Fruit fly (Drosophila melanogaster) whole organism, embryonic: ENCODE measurements around the gene CG4615.

ENCODE experiments used
- CG13123 ChIP-seq: fragments of 200-800 bp; sonication (Bioruptor generic); optimal IDR thresholded peaks from 2 replicates; lab custom pipeline; 2016; ENCODE audit warnings: missing biosample characterization, missing genetic modification characterization
- CG13287 ChIP-seq: fragments of 200-800 bp; sonication (Bioruptor generic); IDR thresholded peaks from 2 replicates; pipeline ENCODE4 v1.3.6; 2022; ENCODE audit warnings: missing biosample characterization, missing genetic modification characterization; ENCODE audit not compliant: partially characterized antibody
- CG1603 ChIP-seq: fragments of 200-800 bp; sonication (Bioruptor generic); optimal IDR thresholded peaks from 2 replicates; lab custom pipeline; 2019; ENCODE audit warnings: missing biosample characterization, mild to moderate bottlenecking, missing genetic modification characterization, moderate library complexity
- CG17612 ChIP-seq: fragments of 200-800 bp; sonication (Bioruptor generic); IDR thresholded peaks from 2 replicates; pipeline ENCODE4 v1.3.6; 2022; ENCODE audit warnings: missing biosample characterization, missing genetic modification characterization
- CG1832 ChIP-seq: fragments of 200-800 bp; sonication (Bioruptor generic); optimal IDR thresholded peaks from 2 replicates; lab custom pipeline; 2017; ENCODE audit warnings: missing biosample characterization, mild to moderate bottlenecking, missing genetic modification characterization, inconsistent platforms
- CG3065 ChIP-seq: fragments of 200-800 bp; sonication (Bioruptor generic); optimal IDR thresholded peaks from 2 replicates; lab custom pipeline; 2016; ENCODE audit warnings: missing biosample characterization, missing genetic modification characterization
- CG31365 ChIP-seq: fragments of 200-800 bp; sonication (Bioruptor generic); optimal IDR thresholded peaks from 2 replicates; lab custom pipeline; 2018; ENCODE audit warnings: missing biosample characterization, mild to moderate bottlenecking, missing genetic modification characterization
- CG34422 ChIP-seq: fragments of 200-800 bp; sonication (Bioruptor generic); IDR thresholded peaks from 3 replicates; pipeline ENCODE4 v1.3.6; 2022; ENCODE audit warnings: missing biosample characterization, missing genetic modification characterization
- CG4282 ChIP-seq: fragments of 200-800 bp; sonication (Bioruptor generic); optimal IDR thresholded peaks from 2 replicates; lab custom pipeline; 2016; ENCODE audit warnings: missing biosample characterization, missing genetic modification characterization
- CG4404 ChIP-seq: fragments of 200-800 bp; sonication (Bioruptor generic); IDR thresholded peaks from 2 replicates; pipeline ENCODE4 v1.3.6; 2022; ENCODE audit warnings: missing biosample characterization, missing genetic modification characterization
- CG4424 ChIP-seq: fragments of 200-800 bp; sonication (Bioruptor generic); optimal IDR thresholded peaks from 3 replicates; lab custom pipeline; 2016; ENCODE audit warnings: missing biosample characterization, missing genetic modification characterization
- CG6791 ChIP-seq: fragments of 200-800 bp; sonication (Bioruptor generic); IDR thresholded peaks from 3 replicates; pipeline ENCODE4 v1.3.6; 2022; ENCODE audit warnings: missing biosample characterization, missing genetic modification characterization; ENCODE audit not compliant: partially characterized antibody
- CG8089 ChIP-seq: fragments of 200-800 bp; sonication (Bioruptor generic); optimal IDR thresholded peaks from 3 replicates; lab custom pipeline; 2016; ENCODE audit warnings: missing biosample characterization, missing genetic modification characterization
- CG8290 ChIP-seq, 3 experiments: fragments of 200-800 bp; sonication (Bioruptor generic); optimal IDR thresholded peaks; 2 replicates each; lab custom pipeline; 2016 to 2019; ENCODE audit warnings: missing biosample characterization in 3 of 3, missing genetic modification characterization in 3 of 3, mild to moderate bottlenecking in 2 of 3, moderate library complexity in 1 of 3
- CkIIα-i1 ChIP-seq: fragments of 200-800 bp; sonication (Bioruptor generic); IDR thresholded peaks from 2 replicates; pipeline ENCODE4 v1.3.6; 2022; ENCODE audit warnings: missing biosample characterization, missing genetic modification characterization
- CoRest ChIP-seq: fragments of 200-800 bp; sonication (Bioruptor generic); optimal IDR thresholded peaks from 3 replicates; lab custom pipeline; 2018; ENCODE audit warnings: missing biosample characterization, mild to moderate bottlenecking, missing genetic modification characterization, moderate library complexity
- D ChIP-seq, 2 experiments: fragments of 200-800 bp in 1 of 2; fragments of >200 bp in 1 of 2; sonication (Bioruptor generic) in 1 of 2; optimal IDR thresholded peaks; 2 replicates in 1 of 2; 3 replicates in 1 of 2; lab custom pipeline; 2017; ENCODE audit warnings: mild to moderate bottlenecking in 1 of 2, missing biosample characterization in 1 of 2, missing genetic modification characterization in 1 of 2, missing genetic modification reagents in 1 of 2
- Ets65A ChIP-seq: fragments of 200-800 bp; sonication (Bioruptor generic); peaks from one replicate; lab custom pipeline; 2016; ENCODE audit warnings: missing biosample characterization, missing genetic modification characterization
- Gug ChIP-seq: fragments of 200-800 bp; sonication (Bioruptor generic); IDR thresholded peaks from 4 replicates; pipeline ENCODE4 v1.3.6; 2022; ENCODE audit warnings: missing biosample characterization, missing genetic modification characterization
- HmgZ ChIP-seq: fragments of 200-800 bp; sonication (Bioruptor generic); optimal IDR thresholded peaks from 2 replicates; lab custom pipeline; 2018; ENCODE audit warnings: missing biosample characterization, mild to moderate bottlenecking, missing genetic modification characterization
- Lhr ChIP-seq: fragments of 200-800 bp; sonication (Bioruptor generic); optimal IDR thresholded peaks from 3 replicates; lab custom pipeline; 2017; ENCODE audit warnings: mild to moderate bottlenecking, missing biosample characterization, missing genetic modification reagents, missing genetic modification characterization
- Meics ChIP-seq: fragments of 200-800 bp; sonication (Bioruptor generic); optimal IDR thresholded peaks from 2 replicates; lab custom pipeline; 2017; ENCODE audit warnings: missing biosample characterization, mild to moderate bottlenecking, missing genetic modification characterization
- NFAT ChIP-seq: fragments of 200-800 bp; sonication (Bioruptor generic); IDR thresholded peaks from 2 replicates; pipeline ENCODE4 v1.3.6; 2022; ENCODE audit warnings: missing biosample characterization, missing genetic modification characterization
- Nf-YC ChIP-seq: fragments of 200-800 bp; optimal IDR thresholded peaks from 3 replicates; lab custom pipeline; 2019; ENCODE audit warnings: missing biosample characterization, mild to moderate bottlenecking, missing genetic modification characterization, moderate library complexity
- NfI ChIP-seq: fragments of 200-800 bp; sonication (Bioruptor generic); optimal IDR thresholded peaks from 3 replicates; lab custom pipeline; 2018; ENCODE audit warnings: missing biosample characterization, mild to moderate bottlenecking, missing genetic modification characterization, moderate library complexity
- Opbp ChIP-seq: fragments of 200-800 bp; sonication (Bioruptor generic); IDR thresholded peaks from 3 replicates; pipeline ENCODE4 v1.3.6; 2022; ENCODE audit warnings: missing biosample characterization, missing genetic modification characterization; ENCODE audit not compliant: partially characterized antibody
- Trl ChIP-seq, 3 experiments: fragments of >200 bp in 2 of 3; fragments of 200-800 bp in 1 of 3; sonication (Bioruptor generic) in 1 of 3; optimal IDR thresholded peaks; 2 replicates in 1 of 3; 3 replicates in 2 of 3; lab custom pipeline; 2016 to 2017; ENCODE audit warnings: missing biosample characterization in 1 of 3, missing genetic modification characterization in 1 of 3
- Usf ChIP-seq: fragments of 200-800 bp; sonication (Bioruptor generic); optimal IDR thresholded peaks from 2 replicates; lab custom pipeline; 2017; ENCODE audit warnings: missing genotype, missing biosample characterization, missing genetic modification characterization
- Xrp1 ChIP-seq: fragments of 200-800 bp; sonication (Bioruptor generic); IDR thresholded peaks from 2 replicates; pipeline ENCODE4 v1.3.6; 2022; ENCODE audit warnings: missing biosample characterization, missing genetic modification characterization
- ara ChIP-seq: fragments of 200-800 bp; sonication (Bioruptor generic); IDR thresholded peaks from 2 replicates; pipeline ENCODE4 v1.3.6; 2022; ENCODE audit warnings: missing biosample characterization, missing genetic modification characterization
- br ChIP-seq: fragments of >200 bp; optimal IDR thresholded peaks from 2 replicates; lab custom pipeline; 2017
- cad ChIP-seq: fragments of >200 bp; optimal IDR thresholded peaks from 2 replicates; lab custom pipeline; 2017; ENCODE audit warnings: missing biosample characterization, missing genetic modification characterization
- fd102C ChIP-seq: fragments of 200-800 bp; sonication (Bioruptor generic); optimal IDR thresholded peaks from 2 replicates; lab custom pipeline; 2018; ENCODE audit warnings: missing biosample characterization, mild to moderate bottlenecking, missing genetic modification characterization, moderate library complexity
- gcm2 ChIP-seq: fragments of 200-800 bp; sonication (Bioruptor generic); optimal IDR thresholded peaks from 2 replicates; lab custom pipeline; 2016; ENCODE audit warnings: missing biosample characterization, missing genetic modification characterization
- kay ChIP-seq: fragments of 200-800 bp; sonication (Bioruptor generic); optimal IDR thresholded peaks from 2 replicates; lab custom pipeline; 2016; ENCODE audit warnings: missing biosample characterization, missing genetic modification characterization
- mam ChIP-seq: fragments of 200-800 bp; sonication (Bioruptor generic); optimal IDR thresholded peaks from 3 replicates; lab custom pipeline; 2016; ENCODE audit warnings: missing biosample characterization, missing genetic modification characterization
- nmo ChIP-seq: fragments of 200-800 bp; sonication (Bioruptor generic); optimal IDR thresholded peaks from 2 replicates; lab custom pipeline; 2018; ENCODE audit warnings: missing biosample characterization, mild to moderate bottlenecking, missing genetic modification characterization, moderate library complexity
- pros ChIP-seq: fragments of 200-800 bp; sonication (Bioruptor generic); optimal IDR thresholded peaks from 3 replicates; lab custom pipeline; 2019; ENCODE audit warnings: missing biosample characterization, mild to moderate bottlenecking, missing genetic modification characterization, moderate library complexity
- psq ChIP-seq: fragments of 200-800 bp; sonication (Bioruptor generic); optimal IDR thresholded peaks from 2 replicates; lab custom pipeline; 2017; ENCODE audit warnings: missing biosample characterization, missing genetic modification characterization
- pum ChIP-seq: fragments of 200-800 bp; sonication (Bioruptor generic); optimal IDR thresholded peaks from 2 replicates; lab custom pipeline; 2016; ENCODE audit warnings: missing biosample characterization, missing genetic modification characterization
- run ChIP-seq: fragments of 200-800 bp; sonication (Bioruptor generic); optimal IDR thresholded peaks from 3 replicates; lab custom pipeline; 2018; ENCODE audit warnings: missing biosample characterization, mild to moderate bottlenecking, missing genetic modification characterization
- ssp ChIP-seq: fragments of 200-800 bp; sonication (Bioruptor generic); IDR thresholded peaks from 2 replicates; pipeline ENCODE4 v1.3.6; 2022; ENCODE audit warnings: missing biosample characterization, missing genetic modification characterization
- stwl ChIP-seq: fragments of 200-800 bp; sonication (Bioruptor generic); optimal IDR thresholded peaks from 3 replicates; lab custom pipeline; 2018; ENCODE audit warnings: missing biosample characterization, mild to moderate bottlenecking, missing genetic modification characterization, moderate library complexity
- trh ChIP-seq: fragments of 200-800 bp; sonication (Bioruptor generic); optimal IDR thresholded peaks from 2 replicates; lab custom pipeline; 2016; ENCODE audit warnings: missing biosample characterization, missing genetic modification characterization
- vnd ChIP-seq: fragments of 200-800 bp; sonication (Bioruptor generic); IDR thresholded peaks from 3 replicates; pipeline ENCODE4 v1.3.6; 2022; ENCODE audit warnings: missing biosample characterization, missing genetic modification characterization; ENCODE audit not compliant: partially characterized antibody
- z ChIP-seq: fragments of 200-800 bp; sonication (Bioruptor generic); IDR thresholded peaks from 3 replicates; pipeline ENCODE4 v1.3.6; 2022; ENCODE audit warnings: missing biosample characterization, missing genetic modification characterization

CG4615 gene

dm6 chrX:7095912-7096494 is 6.1 kb downstream of the CG4615 start (continued):
- peak; percentile 79 for TF ChIP-seq cad (GFP tag; lab: Kevin White, UChicago)
- TF ChIP-seq CG13123: no peak
- peak; percentile 64 for TF ChIP-seq pros
- no peak for TF ChIP-seq vnd (GFP tag; lab: Robert Waterston, UW)
- peak in 1 of 2 experiments; percentile 45 for TF ChIP-seq Trl (optimal IDR thresholded peaks at IDR 0.05; lab: Kevin White, UChicago)
- no peak for TF ChIP-seq Trl (GFP tag; optimal IDR thresholded peaks at IDR 0.05; lab: Kevin White, UChicago)

- TF ChIP-seq mam (GFP tag; lab: Kevin White, UChicago) (peak; percentile 73), pum (peak; percentile 57), CG6791 (GFP tag; lab: Robert Waterston, UW) (no peak), CG4282 (GFP tag; lab: Kevin White, UChicago) (peak; percentile 20), ara (GFP tag; lab: Robert Waterston, UW) (peak; percentile 78), CG8290 (GFP tag; optimal IDR thresholded peaks at IDR 0.05; lab: Kevin White, UChicago) (no peak), CG8290 (tag; optimal IDR thresholded peaks at IDR 0.05; lab: Kevin White, UChicago) (peak; percentile 14 to 93), br (no peak), CG17612 (GFP tag; lab: Robert Waterston, UW) (peak; percentile 19; the same call in 1 of the 2 replicates), fd102C (GFP tag; lab: Kevin White, UChicago) (no peak), CG8089 (GFP tag; lab: Kevin White, UChicago) (peak; percentile 54), CoRest (peak; percentile 84), CG13287 (GFP tag; lab: Robert Waterston, UW) (no peak), kay (GFP tag; lab: Kevin White, UChicago) (peak; percentile 18), HmgZ (tag; lab: Kevin White, UChicago) (peak; percentile 76), CG4404 (GFP tag; lab: Robert Waterston, UW) (no peak), Usf (GFP tag; lab: Kevin White, UChicago) (no peak), Nf-YC (tag; lab: Kevin White, UChicago) (peak; percentile 67), nmo (GFP tag; lab: Kevin White, UChicago) (peak; percentile 72), psq (no peak), CG3065 (GFP tag; lab: Kevin White, UChicago) (no peak), Opbp (no peak), NFAT (GFP tag; lab: Robert Waterston, UW) (peak; percentile 48; the same call in 1 of the 2 replicates), Trl (optimal IDR thresholded peaks at IDR 0.05; lab: Kevin White, UChicago) (no peak), Trl (GFP tag; optimal IDR thresholded peaks at IDR 0.05; lab: Kevin White, UChicago) (peak; percentile 73), CG31365 (tag; lab: Kevin White, UChicago) (peak; percentile 53), Lhr (GFP tag; lab: Kevin White, UChicago) (peak; percentile 40), Xrp1 (GFP tag; lab: Robert Waterston, UW) (peak; percentile 68), CG34422 (GFP tag; lab: Robert Waterston, UW) (peak; percentile 73), run (tag; lab: Kevin White, UChicago) (peak; percentile 29), stwl (no peak), Ets65A (GFP tag; lab: Kevin White, UChicago) (peak; percentile 87), CG1603 (tag; lab: Kevin White, UChicago) (peak; percentile 89), CkIIα-i1 (0 out of 2 replicates have a peak, but pooled peaks have one; percentile 17), D (optimal IDR thresholded peaks at IDR 0.05; lab: Kevin White, UChicago) (no peak), D (GFP tag; optimal IDR thresholded peaks at IDR 0.05; lab: Kevin White, UChicago) (peak; percentile 56), NfI (peak; percentile 86), gcm2 (GFP tag; lab: Kevin White, UChicago) (no peak), ssp (peak; percentile 53), Meics (GFP tag; lab: Kevin White, UChicago) (peak; percentile 73), CG1832 (no peak), CG4424 (GFP tag; lab: Kevin White, UChicago) (peak; percentile 65), trh (GFP tag; lab: Kevin White, UChicago) (no peak), z (GFP tag; lab: Robert Waterston, UW) (peak; percentile 54; the same call in 1 of the 3 replicates), Gug (GFP tag; lab: Robert Waterston, UW) (peak; percentile 70)
Observed at dm6 chrX:7095292-7095911, 6.7 kb downstream of the CG4615 start.
